Fruit fly (Drosophila melanogaster) whole organism, adult: ENCODE results near the gene CG31778.

Experiments used
- CG33017 ChIP-seq: fragments of 200-800 bp; sonication (Bioruptor generic); optimal IDR thresholded peaks from 2 replicates; lab custom pipeline; 2018; ENCODE audit warnings: missing biosample characterization, mild to moderate bottlenecking, missing genetic modification characterization, moderate library complexity
- tj ChIP-seq: fragments of 200-800 bp; sonication (Bioruptor generic); optimal IDR thresholded peaks from 3 replicates; lab custom pipeline; 2017; ENCODE audit warnings: missing biosample characterization, mild to moderate bottlenecking, missing genetic modification characterization, moderate library complexity
- toe ChIP-seq: fragments of 200-800 bp; sonication (Bioruptor generic); optimal IDR thresholded peaks from 2 replicates; lab custom pipeline; 2016; ENCODE audit warnings: missing biosample characterization, missing genetic modification characterization

- TF ChIP-seq toe (GFP tag; lab: Kevin White, UChicago) (no peak), CG33017 (no peak), tj (GFP tag; lab: Kevin White, UChicago) (no peak)
Observed at dm6 chr2L:3698992-3699514, 6.2 kb downstream of the CG31778 start, which contains the start of the genes CG10031 and CG42464.
